Worm (Caenorhabditis elegans): ENCODE measurements around the gene lipl-4.

DNA sequence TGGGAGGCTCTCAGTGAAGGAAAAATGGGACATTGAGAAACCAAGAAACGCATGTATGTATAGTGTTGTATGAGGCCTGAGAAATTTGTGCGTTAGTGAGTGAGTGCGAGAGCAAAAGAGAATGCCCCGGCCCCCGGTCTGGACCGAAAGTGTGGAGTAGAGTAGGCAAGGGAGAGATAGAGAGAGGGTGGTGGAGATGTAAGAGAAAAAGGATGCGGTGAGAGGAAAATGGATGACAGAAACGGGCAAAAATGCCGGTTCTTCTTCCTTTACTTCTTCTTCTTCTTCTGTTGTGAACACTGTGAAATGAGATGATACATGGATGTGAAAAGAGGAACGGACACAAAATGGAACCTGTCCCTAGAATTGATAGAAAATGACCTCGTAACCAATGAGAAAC is 11.6 kb upstream of the lipl-4 start:
- TF ChIP-seq snpc-4 (GFP tag; optimal IDR thresholded peaks at IDR 0.05) (no peak), snpc-4 (tag; optimal IDR thresholded peaks at IDR 0.05) (no peak), bed-1 (GFP tag; IDR thresholded peaks at IDR 0.05) (no peak), aptf-3 (GFP tag; IDR thresholded peaks at IDR 0.05) (no peak), die-1 (tag; optimal IDR thresholded peaks at IDR 0.05) (no peak), madf-10 (tag; optimal IDR thresholded peaks at IDR 0.05) (no peak), cebp-1 (GFP tag; IDR thresholded peaks at IDR 0.05) (no peak), cebp-1 (tag; optimal IDR thresholded peaks at IDR 0.05) (peak; percentile 24), C17E4.6 (GFP tag; IDR thresholded peaks at IDR 0.05) (no peak), nhr-80 (tag; optimal IDR thresholded peaks at IDR 0.05) (no peak), nfyb-1 (GFP tag; IDR thresholded peaks at IDR 0.05) (0 out of 2 replicates have a peak, but pooled peaks have one; percentile 42)

All from whole organism, young adult.